Fruit fly (Drosophila melanogaster): ENCODE measurements around the gene CG11964.

The CG11964 gene

DNA sequence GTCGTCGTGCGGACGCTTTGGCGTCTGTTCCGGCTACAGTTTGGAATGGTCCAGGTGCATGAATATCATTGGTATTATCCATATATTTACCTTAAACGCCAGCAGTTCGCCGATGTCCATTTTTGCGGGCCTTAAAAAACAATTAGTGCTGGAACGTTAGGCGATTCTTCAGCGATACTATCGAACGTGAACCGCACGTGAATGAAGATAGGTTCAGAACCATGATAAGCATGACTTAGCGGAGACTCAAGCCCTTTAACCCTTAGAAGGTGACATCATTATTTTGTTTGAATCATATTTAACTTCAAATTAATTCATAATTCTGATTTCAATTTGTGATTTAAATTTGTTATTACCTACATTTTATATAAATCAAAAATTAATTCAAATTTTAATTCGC lies at the start of gene CG11964 (continued):
- TF ChIP-seq HLH54F (GFP tag; optimal IDR thresholded peaks at IDR 0.05) (peak; percentile 70), CG17912 (GFP tag; optimal IDR thresholded peaks at IDR 0.05) (no peak), dm (GFP tag; optimal IDR thresholded peaks at IDR 0.05) (peak; percentile 90), CG9817 (tag; optimal IDR thresholded peaks at IDR 0.05) (peak; percentile 46), CG16813 (GFP tag; IDR thresholded peaks at IDR 0.05; ENCODE audit: partially characterized antibody) (peak; percentile 100), CG34224 (GFP tag; IDR thresholded peaks at IDR 0.05; ENCODE audit: partially characterized antibody) (peak; percentile 97), ems (GFP tag; optimal IDR thresholded peaks at IDR 0.05) (peak; percentile 53), sug (tag; optimal IDR thresholded peaks at IDR 0.05) (peak; percentile 63), MTF-1 (GFP tag; optimal IDR thresholded peaks at IDR 0.05; ENCODE audit: borderline replicate concordance) (no peak), wdn (GFP tag; IDR thresholded peaks at IDR 0.05) (peak; percentile 55), Rfx (GFP tag; IDR thresholded peaks at IDR 0.05) (peak; percentile 80), CG1602 (GFP tag; optimal IDR thresholded peaks at IDR 0.05) (peak; percentile 51), Meics (GFP tag; optimal IDR thresholded peaks at IDR 0.05) (peak; percentile 46), CG10267 (tag; optimal IDR thresholded peaks at IDR 0.05) (peak; percentile 73), Antp (GFP tag; optimal IDR thresholded peaks at IDR 0.05) (peak; percentile 47), tx (GFP tag; optimal IDR thresholded peaks at IDR 0.05) (peak; percentile 40), MESR4 (GFP tag; optimal IDR thresholded peaks at IDR 0.05) (peak; percentile 69), cad (GFP tag; optimal IDR thresholded peaks at IDR 0.05) (no peak), CG8281 (tag; optimal IDR thresholded peaks at IDR 0.05) (no peak), jumu (GFP tag; optimal IDR thresholded peaks at IDR 0.05) (peak; percentile 60), vvl (GFP tag; IDR thresholded peaks at IDR 0.05) (peak; percentile 76), br (optimal IDR thresholded peaks at IDR 0.05) (no peak), Eip74EF (GFP tag; optimal IDR thresholded peaks at IDR 0.05) (no peak), CG7786 (GFP tag; optimal IDR thresholded peaks at IDR 0.05) (peak; percentile 64), zfh1 (GFP tag; IDR thresholded peaks at IDR 0.05) (peak; percentile 36; the same call in 1 of the 3 replicates), CG13287 (GFP tag; IDR thresholded peaks at IDR 0.05; ENCODE audit: partially characterized antibody) (peak; percentile 100), phol (tag; optimal IDR thresholded peaks at IDR 0.05) (peak; percentile 80), inv (GFP tag; IDR thresholded peaks at IDR 0.05; ENCODE audit: partially characterized antibody) (peak; percentile 100), crc (GFP tag; optimal IDR thresholded peaks at IDR 0.05) (no peak), CG18764 (GFP tag; optimal IDR thresholded peaks at IDR 0.05) (peak; percentile 63), cas (GFP tag; IDR thresholded peaks at IDR 0.05) (peak; percentile 53; the same call in 1 of the 2 replicates), CG1024 (GFP tag; IDR thresholded peaks at IDR 0.05) (no peak), CG3995 (GFP tag; optimal IDR thresholded peaks at IDR 0.05) (peak; percentile 85), CG2678 (tag; optimal IDR thresholded peaks at IDR 0.05) (peak; percentile 56), pfk (GFP tag; optimal IDR thresholded peaks at IDR 0.05) (no peak), chinmo (GFP tag; IDR thresholded peaks at IDR 0.05; ENCODE audit: partially characterized antibody) (peak; percentile 99), prd (optimal IDR thresholded peaks at IDR 0.05) (no peak), prd (GFP tag; IDR thresholded peaks at IDR 0.05) (peak; percentile 43; the same call in 2 of the 3 replicates), Adf1 (GFP tag; IDR thresholded peaks at IDR 0.05) (no peak), shn (GFP tag; optimal IDR thresholded peaks at IDR 0.05) (peak; percentile 52), CG15696 (tag; optimal IDR thresholded peaks at IDR 0.05) (peak; percentile 11), CG13894 (tag; optimal IDR thresholded peaks at IDR 0.05) (peak; percentile 68), HmgD (GFP tag; optimal IDR thresholded peaks at IDR 0.05) (peak; percentile 92), zf30C (GFP tag; optimal IDR thresholded peaks at IDR 0.05) (no peak), cato (GFP tag; optimal IDR thresholded peaks at IDR 0.05; ENCODE audit: borderline replicate concordance) (no peak), h (optimal IDR thresholded peaks at IDR 0.05) (no peak), CG12236 (GFP tag; optimal IDR thresholded peaks at IDR 0.05) (no peak), slbo (GFP tag; IDR thresholded peaks at IDR 0.05) (peak; percentile 84), CG12659 (GFP tag; optimal IDR thresholded peaks at IDR 0.05) (peak; percentile 69), sd (tag; optimal IDR thresholded peaks at IDR 0.05) (no peak), lmd (GFP tag; IDR thresholded peaks at IDR 0.05) (peak; percentile 35; the same call in 1 of the 2 replicates)

All from whole organism, embryonic.